Worm (Caenorhabditis elegans): ENCODE measurements around the gene unc-1.

The unc-1 gene

ce11 chrX:1027370-1027769 is 34.9 kb downstream of the unc-1 start:
- TF ChIP-seq ekl-4 (GFP tag; IDR thresholded peaks at IDR 0.05) (no peak), ztf-26 (tag; optimal IDR thresholded peaks at IDR 0.05) (no peak), snpc-4 (GFP tag; optimal IDR thresholded peaks at IDR 0.05) (no peak), snpc-4 (tag; optimal IDR thresholded peaks at IDR 0.05) (peak in 3 of 4 experiments; percentile 27 to 69 (median 54))

- TF ChIP-seq C06A6.2 (GFP tag; conservative IDR thresholded peaks at IDR 0.05) = no peak
- no peak for TF ChIP-seq ceh-100 (GFP tag; IDR thresholded peaks at IDR 0.05)
- TF ChIP-seq lin-40 (tag; optimal IDR thresholded peaks at IDR 0.05) = peak; percentile 48
- no peak for TF ChIP-seq T26A5.8 (tag; optimal IDR thresholded peaks at IDR 0.05)
- TF ChIP-seq F52B5.7 (tag; optimal IDR thresholded peaks at IDR 0.05) = no peak
- TF ChIP-seq dpl-1 (GFP tag; optimal IDR thresholded peaks at IDR 0.05) = no peak
- TF ChIP-seq atf-7 (tag; optimal IDR thresholded peaks at IDR 0.05) = no peak
- peak; percentile 51 for TF ChIP-seq ztf-26 (tag; optimal IDR thresholded peaks at IDR 0.05)
- TF ChIP-seq somi-1 (GFP tag; optimal IDR thresholded peaks at IDR 0.05) = no peak
Observed at ce11 chrX:1026722-1027121, 35.5 kb downstream of the unc-1 start.

DNA sequence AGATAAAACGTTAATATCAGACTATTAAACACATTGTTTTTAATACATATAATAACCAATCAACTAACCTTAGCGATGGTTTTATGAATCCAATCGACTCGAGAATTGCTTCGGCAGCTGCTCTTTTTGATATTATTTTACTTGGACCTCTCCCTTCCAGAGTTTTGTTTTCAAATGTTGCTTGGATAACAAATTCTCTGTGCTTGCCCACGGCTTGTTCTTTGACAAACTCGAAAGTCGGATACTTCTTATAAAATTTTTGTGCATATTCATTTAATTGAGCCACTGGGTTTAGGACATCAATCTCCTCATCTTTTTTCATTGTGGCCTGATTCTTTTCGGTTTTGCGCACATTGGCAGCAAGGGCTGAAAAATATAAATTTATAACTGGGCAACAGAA is 37.2 kb downstream of the unc-1 start, which contains the start of gene F55A4.3:
Gene F55A4.3, minus strand, starts transcription at position 101 of the 400 bp plus-strand sequence.
- TF ChIP-seq B0019.2 (GFP tag; conservative IDR thresholded peaks at IDR 0.05) (no peak), F37B4.10 (GFP tag; IDR thresholded peaks at IDR 0.05) (no peak)

- TF ChIP-seq ama-1 (optimal IDR thresholded peaks at IDR 0.05) (no peak), ama-1 (GFP tag; optimal IDR thresholded peaks at IDR 0.05) (no peak), F22D6.2 (tag; optimal IDR thresholded peaks at IDR 0.05) (no peak), ceh-91 (GFP tag; IDR thresholded peaks at IDR 0.05) (no peak), xnd-1 (tag; optimal IDR thresholded peaks at IDR 0.05) (no peak), zfh-2 (GFP tag; conservative IDR thresholded peaks at IDR 0.05) (peak; percentile 97), lin-26 (GFP tag; IDR thresholded peaks at IDR 0.05) (no peak), ccch-3 (GFP tag; optimal IDR thresholded peaks at IDR 0.05) (no peak), ztf-28 (GFP tag; IDR thresholded peaks at IDR 0.05) (no peak), F37B4.10 (GFP tag; IDR thresholded peaks at IDR 0.05) (no peak), efl-1 (GFP tag; optimal IDR thresholded peaks at IDR 0.05) (no peak), somi-1 (GFP tag; optimal IDR thresholded peaks at IDR 0.05) (peak; percentile 28), nhr-27 (tag; optimal IDR thresholded peaks at IDR 0.05) (no peak), atf-7 (tag; optimal IDR thresholded peaks at IDR 0.05) (no peak), B0019.2 (GFP tag; conservative IDR thresholded peaks at IDR 0.05) (no peak), hrde-1 (tag; optimal IDR thresholded peaks at IDR 0.05; ENCODE audit: borderline replicate concordance) (no peak), let-526 (GFP tag; IDR thresholded peaks at IDR 0.05) (no peak), ceh-40 (GFP tag; IDR thresholded peaks at IDR 0.05) (no peak), ztf-26 (tag; optimal IDR thresholded peaks at IDR 0.05) (peak; percentile 2), ceh-100 (GFP tag; IDR thresholded peaks at IDR 0.05) (no peak), nhr-80 (tag; optimal IDR thresholded peaks at IDR 0.05) (no peak), ztf-25 (GFP tag; IDR thresholded peaks at IDR 0.05) (no peak), attf-5 (GFP tag; optimal IDR thresholded peaks at IDR 0.05) (peak; percentile 10), pha-4 (tag; optimal IDR thresholded peaks at IDR 0.05) (no peak), hsf-1 (GFP tag; IDR thresholded peaks at IDR 0.05) (no peak), F33H1.4 (GFP tag; IDR thresholded peaks at IDR 0.05) (no peak), lsy-27 (tag; optimal IDR thresholded peaks at IDR 0.05; ENCODE audit: borderline replicate concordance, insufficient read depth) (no peak), egl-18 (GFP tag; IDR thresholded peaks at IDR 0.05) (no peak), madf-3 (GFP tag; IDR thresholded peaks at IDR 0.05) (no peak), Y53F4B.3 (GFP tag; IDR thresholded peaks at IDR 0.05) (no peak), C17E4.6 (GFP tag; IDR thresholded peaks at IDR 0.05) (no peak), F55B11.4 (tag; optimal IDR thresholded peaks at IDR 0.05; ENCODE audit: borderline replicate concordance, insufficient read depth) (no peak), T07F8.4 (tag; optimal IDR thresholded peaks at IDR 0.05) (no peak), K12H6.12 (tag; optimal IDR thresholded peaks at IDR 0.05) (peak; percentile 62), aptf-2 (GFP tag; conservative IDR thresholded peaks at IDR 0.05) (no peak), Y56A3A.18 (GFP tag; IDR thresholded peaks at IDR 0.05) (no peak)
Observed at ce11 chrX:1021835-1022311, 40.4 kb downstream of the unc-1 start.

Measured in whole organism, young adult.